Fruit fly (Drosophila melanogaster) whole organism, embryonic: ENCODE results near the gene Plap.

Source experiments
- Atf6 ChIP-seq: fragments of 200-800 bp; sonication (Bioruptor generic); IDR thresholded peaks from 2 replicates; pipeline ENCODE4 v1.3.6; 2022; ENCODE audit warnings: missing biosample characterization, missing genetic modification characterization
- Awh ChIP-seq: fragments of 200-800 bp; sonication (Bioruptor generic); IDR thresholded peaks from 2 replicates; pipeline ENCODE4, ENCODE4 v1.3.6; 2022; ENCODE audit warnings: missing biosample characterization, missing genetic modification characterization
- Blimp-1 ChIP-seq: fragments of 200-800 bp; sonication (Bioruptor generic); optimal IDR thresholded peaks from 3 replicates; lab custom pipeline; 2018; ENCODE audit warnings: missing biosample characterization, missing genetic modification characterization, mild to moderate bottlenecking, moderate library complexity, missing genetic modification reagents
- C15 ChIP-seq: fragments of 200-800 bp; sonication (Bioruptor generic); IDR thresholded peaks from 3 replicates; pipeline ENCODE4 v1.3.6; 2022; ENCODE audit warnings: missing biosample characterization, missing genetic modification characterization
- CG10267 ChIP-seq: fragments of 200-800 bp; sonication (Bioruptor generic); optimal IDR thresholded peaks from 2 replicates; lab custom pipeline; 2018; ENCODE audit warnings: missing biosample characterization, mild to moderate bottlenecking, missing genetic modification characterization, moderate library complexity
- CG10543 ChIP-seq: fragments of 200-800 bp; sonication (Bioruptor generic); optimal IDR thresholded peaks from 3 replicates; lab custom pipeline; 2017; ENCODE audit warnings: missing biosample characterization, mild to moderate bottlenecking, missing genetic modification characterization, moderate library complexity
- CG1233 ChIP-seq: fragments of 200-800 bp; sonication (Bioruptor generic); optimal IDR thresholded peaks from 4 replicates; lab custom pipeline; 2018; ENCODE audit warnings: missing biosample characterization, mild to moderate bottlenecking, missing genetic modification characterization
- CG12659 ChIP-seq: fragments of 200-800 bp; sonication (Bioruptor generic); optimal IDR thresholded peaks from 3 replicates; lab custom pipeline; 2017; ENCODE audit warnings: mild to moderate bottlenecking, missing biosample characterization, missing genetic modification reagents, missing genetic modification characterization
- CG1529 ChIP-seq: fragments of 200-800 bp; sonication (Bioruptor generic); optimal IDR thresholded peaks from 3 replicates; lab custom pipeline; 2018; ENCODE audit warnings: missing biosample characterization, missing genetic modification characterization
- CG17361 ChIP-seq: fragments of 200-800 bp; sonication (Bioruptor generic); IDR thresholded peaks from 3 replicates; pipeline ENCODE4 v1.3.6; 2022; ENCODE audit warnings: missing biosample characterization, missing genetic modification characterization
- CG17568 ChIP-seq: fragments of 200-800 bp; sonication (Bioruptor generic); optimal IDR thresholded peaks from 2 replicates; lab custom pipeline; 2018; ENCODE audit warnings: missing biosample characterization, mild to moderate bottlenecking, missing genetic modification characterization, moderate library complexity
- CG1832 ChIP-seq: fragments of 200-800 bp; sonication (Bioruptor generic); optimal IDR thresholded peaks from 2 replicates; lab custom pipeline; 2017; ENCODE audit warnings: missing biosample characterization, mild to moderate bottlenecking, missing genetic modification characterization, inconsistent platforms
- CG2199 ChIP-seq: fragments of 200-800 bp; sonication (Bioruptor generic); IDR thresholded peaks from 3 replicates; pipeline ENCODE4 v1.3.6; 2022; ENCODE audit warnings: missing biosample characterization, missing genetic modification characterization
- CG2889 ChIP-seq: fragments of 200-800 bp; sonication (Bioruptor generic); IDR thresholded peaks from 3 replicates; pipeline ENCODE4 v1.3.6; 2022; ENCODE audit warnings: missing biosample characterization, missing genetic modification characterization
- CG30431 ChIP-seq: fragments of 200-800 bp; sonication (Bioruptor generic); optimal IDR thresholded peaks from 2 replicates; lab custom pipeline; 2017; ENCODE audit warnings: missing biosample characterization, missing genetic modification characterization
- CG3163 ChIP-seq: fragments of 200-800 bp; sonication (Bioruptor generic); optimal IDR thresholded peaks from 3 replicates; lab custom pipeline; 2016; ENCODE audit warnings: missing biosample characterization, missing genetic modification characterization
- CG3847 ChIP-seq: fragments of 200-800 bp; sonication (Bioruptor generic); IDR thresholded peaks from 2 replicates; pipeline ENCODE4 v1.3.6; 2022; ENCODE audit warnings: missing biosample characterization, missing genetic modification characterization
- CG4282 ChIP-seq: fragments of 200-800 bp; sonication (Bioruptor generic); optimal IDR thresholded peaks from 2 replicates; lab custom pipeline; 2016; ENCODE audit warnings: missing biosample characterization, missing genetic modification characterization
- CG4707 ChIP-seq: fragments of 200-800 bp; sonication (Bioruptor generic); optimal IDR thresholded peaks from 2 replicates; lab custom pipeline; 2018; ENCODE audit warnings: missing biosample characterization, mild to moderate bottlenecking, missing genetic modification characterization, moderate library complexity
- CG6791 ChIP-seq: fragments of 200-800 bp; sonication (Bioruptor generic); IDR thresholded peaks from 3 replicates; pipeline ENCODE4 v1.3.6; 2022; ENCODE audit warnings: missing biosample characterization, missing genetic modification characterization; ENCODE audit not compliant: partially characterized antibody
- CG7372 ChIP-seq: fragments of 200-800 bp; sonication (Bioruptor generic); IDR thresholded peaks from 2 replicates; pipeline ENCODE4 v1.3.6; 2022; ENCODE audit warnings: missing biosample characterization, missing genetic modification characterization
- CG7987 ChIP-seq: fragments of 200-800 bp; sonication (Bioruptor generic); optimal IDR thresholded peaks from 2 replicates; lab custom pipeline; 2018; ENCODE audit warnings: missing biosample characterization, mild to moderate bottlenecking, missing genetic modification characterization, moderate library complexity
- CG8089 ChIP-seq: fragments of 200-800 bp; sonication (Bioruptor generic); optimal IDR thresholded peaks from 3 replicates; lab custom pipeline; 2016; ENCODE audit warnings: missing biosample characterization, missing genetic modification characterization
- CG8765 ChIP-seq: fragments of 200-800 bp; sonication (Bioruptor generic); IDR thresholded peaks from 2 replicates; pipeline ENCODE4 v1.3.6; 2022; ENCODE audit warnings: missing biosample characterization, missing genetic modification characterization
- Dll ChIP-seq: fragments of 200-800 bp; sonication (Bioruptor generic); IDR thresholded peaks from 4 replicates; pipeline ENCODE4 v1.3.6; 2022; ENCODE audit warnings: missing biosample characterization, missing genetic modification characterization; ENCODE audit not compliant: partially characterized antibody
- Doc2 ChIP-seq: fragments of 200-800 bp; sonication (Bioruptor generic); IDR thresholded peaks from 2 replicates; pipeline ENCODE4 v1.3.6; 2022; ENCODE audit warnings: missing biosample characterization, missing genetic modification characterization
- HLHmδ ChIP-seq: fragments of 200-800 bp; sonication (Bioruptor generic); optimal IDR thresholded peaks from 2 replicates; lab custom pipeline; 2018; ENCODE audit warnings: missing biosample characterization, mild to moderate bottlenecking, missing genetic modification characterization, moderate library complexity
- Hmx ChIP-seq: fragments of 200-800 bp; sonication (Bioruptor generic); optimal IDR thresholded peaks from 2 replicates; lab custom pipeline; 2016; ENCODE audit warnings: missing biosample characterization, missing genetic modification characterization
- Hr51 ChIP-seq, 2 experiments: fragments of 200-800 bp; sonication (Bioruptor generic); optimal IDR thresholded peaks; 2 replicates in 1 of 2; 3 replicates in 1 of 2; lab custom pipeline; 2016 to 2018; ENCODE audit warnings: missing biosample characterization in 2 of 2, missing genetic modification characterization in 2 of 2, mild to moderate bottlenecking in 1 of 2, moderate library complexity in 1 of 2
- Nf-YB ChIP-seq: fragments of 200-800 bp; sonication (Bioruptor generic); optimal IDR thresholded peaks from 3 replicates; lab custom pipeline; 2019; ENCODE audit warnings: missing biosample characterization, mild to moderate bottlenecking, missing genetic modification characterization, moderate library complexity
- PHDP ChIP-seq: fragments of 200-800 bp; sonication (Bioruptor generic); optimal IDR thresholded peaks from 3 replicates; lab custom pipeline; 2018; ENCODE audit warnings: missing biosample characterization, mild to moderate bottlenecking, missing genetic modification characterization, moderate library complexity
- Ptx1 ChIP-seq: fragments of 200-800 bp; sonication (Bioruptor generic); IDR thresholded peaks from 2 replicates; pipeline ENCODE4 v1.3.6; 2022; ENCODE audit warnings: missing biosample characterization, missing genetic modification characterization
- Six4 ChIP-seq: fragments of 200-800 bp; sonication (Bioruptor generic); optimal IDR thresholded peaks from 2 replicates; lab custom pipeline; 2016; ENCODE audit warnings: missing biosample characterization, missing genetic modification characterization
- dan ChIP-seq: fragments of 200-800 bp; sonication (Bioruptor generic); IDR thresholded peaks from 2 replicates; pipeline ENCODE4 v1.3.6; 2022; ENCODE audit warnings: missing biosample characterization, missing genetic modification characterization
- ken ChIP-seq: fragments of 200-800 bp; sonication (Bioruptor generic); IDR thresholded peaks from 3 replicates; pipeline ENCODE4 v1.3.6; 2022; ENCODE audit warnings: missing biosample characterization, missing genetic modification characterization
- kni ChIP-seq: fragments of 200-800 bp; sonication (Bioruptor generic); optimal IDR thresholded peaks from 3 replicates; lab custom pipeline; 2017; ENCODE audit warnings: mild to moderate bottlenecking, missing biosample characterization, missing genetic modification reagents, missing genetic modification characterization
- mld ChIP-seq: fragments of 200-800 bp; sonication (Bioruptor generic); IDR thresholded peaks from 3 replicates; pipeline ENCODE4 v1.3.6; 2022; ENCODE audit warnings: missing biosample characterization, missing genetic modification characterization; ENCODE audit not compliant: partially characterized antibody
- odd ChIP-seq: fragments of 200-800 bp; sonication (Bioruptor generic); optimal IDR thresholded peaks from 2 replicates; lab custom pipeline; 2017; ENCODE audit warnings: missing biosample characterization, mild to moderate bottlenecking, missing genetic modification characterization
- pita ChIP-seq: fragments of 200-800 bp; sonication (Bioruptor generic); optimal IDR thresholded peaks from 2 replicates; lab custom pipeline; 2017; ENCODE audit warnings: missing biosample characterization, mild to moderate bottlenecking, missing genetic modification characterization
- pros ChIP-seq: fragments of 200-800 bp; sonication (Bioruptor generic); optimal IDR thresholded peaks from 3 replicates; lab custom pipeline; 2019; ENCODE audit warnings: missing biosample characterization, mild to moderate bottlenecking, missing genetic modification characterization, moderate library complexity
- sc ChIP-seq, 3 experiments: fragments of >200 bp in 2 of 3; fragments of 200-800 bp in 1 of 3; sonication (Bioruptor generic) in 1 of 3; optimal IDR thresholded peaks; 2 replicates in 2 of 3; 3 replicates in 1 of 3; lab custom pipeline; 2017; ENCODE audit warnings: mild to moderate bottlenecking in 1 of 3, missing biosample characterization in 1 of 3, missing genetic modification characterization in 1 of 3, missing genetic modification reagents in 1 of 3
- schlank ChIP-seq: fragments of 200-800 bp; sonication (Bioruptor generic); optimal IDR thresholded peaks from 2 replicates; lab custom pipeline; 2018; ENCODE audit warnings: missing biosample characterization, mild to moderate bottlenecking, missing genetic modification characterization
- sens-2 ChIP-seq: fragments of 200-800 bp; sonication (Bioruptor generic); IDR thresholded peaks from 2 replicates; pipeline ENCODE4 v1.3.6; 2022; ENCODE audit warnings: missing biosample characterization, missing genetic modification characterization
- sim ChIP-seq: fragments of 200-800 bp; sonication (Bioruptor generic); IDR thresholded peaks from 2 replicates; pipeline ENCODE4 v1.3.6; 2022; ENCODE audit warnings: missing biosample characterization, missing genetic modification characterization
- so ChIP-seq: fragments of 200-800 bp; sonication (Bioruptor generic); IDR thresholded peaks from 3 replicates; pipeline ENCODE4 v1.3.6; 2022; ENCODE audit warnings: missing biosample characterization, missing genetic modification characterization
- tap ChIP-seq: fragments of 200-800 bp; optimal IDR thresholded peaks from 3 replicates; lab custom pipeline; 2019; ENCODE audit warnings: missing biosample characterization, mild to moderate bottlenecking, missing genetic modification characterization, moderate library complexity
- wdn ChIP-seq: fragments of 200-800 bp; sonication (Bioruptor generic); IDR thresholded peaks from 2 replicates; pipeline ENCODE4 v1.3.6; 2022; ENCODE audit warnings: missing biosample characterization, missing genetic modification characterization

Plap gene

dm6 chr2L:1128932-1129887 is 41.0 kb downstream of the Plap start, which contains the start of the genes Pino and TBC1D23 (continued):
- TF ChIP-seq pros (GFP tag; lab: Kevin White, UChicago) (no peak), wdn (no peak; the same call in 1 of the 2 replicates), CG12659 (GFP tag; lab: Kevin White, UChicago) (peak; percentile 76), Dll (GFP tag; lab: Robert Waterston, UW) (peak; percentile 84), CG7372 (GFP tag; lab: Robert Waterston, UW) (peak; percentile 61; the same call in 1 of the 2 replicates), CG6791 (GFP tag; lab: Robert Waterston, UW) (peak; percentile 56; the same call in 1 of the 3 replicates), mld (GFP tag; lab: Robert Waterston, UW) (no peak), CG2889 (no peak), CG17568 (GFP tag; lab: Kevin White, UChicago) (no peak), HLHmδ (no peak), schlank (tag; lab: Kevin White, UChicago) (no peak), Nf-YB (GFP tag; lab: Kevin White, UChicago) (peak; percentile 41), CG8765 (no peak; the same call in 1 of the 2 replicates), sim (GFP tag; lab: Robert Waterston, UW) (no peak), Atf6 (GFP tag; lab: Robert Waterston, UW) (0 out of 2 replicates have a peak, but pooled peaks have one; percentile 41), Six4 (peak; percentile 39), pita (no peak), Blimp-1 (peak; percentile 53), Ptx1 (GFP tag; lab: Robert Waterston, UW) (peak; percentile 84), CG1832 (GFP tag; lab: Kevin White, UChicago) (no peak), tap (tag; lab: Kevin White, UChicago) (peak; percentile 33), CG8089 (no peak), CG7987 (GFP tag; lab: Kevin White, UChicago) (no peak), ken (peak; percentile 72; the same call in 1 of the 3 replicates), odd (GFP tag; lab: Kevin White, UChicago) (peak; percentile 24), PHDP (tag; lab: Kevin White, UChicago) (peak; percentile 71), kni (GFP tag; lab: Kevin White, UChicago) (no peak), Awh (peak; percentile 55; the same call in 1 of the 2 replicates), Doc2 (GFP tag; lab: Robert Waterston, UW) (no peak), CG10543 (GFP tag; lab: Kevin White, UChicago) (peak; percentile 75), CG4282 (no peak), dan (GFP tag; lab: Robert Waterston, UW) (no peak), CG1233 (GFP tag; lab: Kevin White, UChicago) (peak; percentile 53), CG10267 (tag; lab: Kevin White, UChicago) (peak; percentile 67), CG17361 (GFP tag; lab: Robert Waterston, UW) (peak; percentile 85), so (GFP tag; lab: Robert Waterston, UW) (peak; percentile 69; the same call in 1 of the 3 replicates), CG1529 (GFP tag; lab: Kevin White, UChicago) (peak; percentile 30), CG2199 (no peak), sc (optimal IDR thresholded peaks at IDR 0.05; lab: Kevin White, UChicago) (no peak), sc (GFP tag; optimal IDR thresholded peaks at IDR 0.05; lab: Kevin White, UChicago) (peak; percentile 48), CG30431 (GFP tag; lab: Kevin White, UChicago) (peak; percentile 48), C15 (peak; percentile 36; the same call in 1 of the 3 replicates), CG3163 (GFP tag; lab: Kevin White, UChicago) (no peak), CG4707 (GFP tag; lab: Kevin White, UChicago) (no peak), Hmx (no peak), Hr51 (GFP tag; optimal IDR thresholded peaks at IDR 0.05; lab: Kevin White, UChicago) (peak; percentile 54 to 75), sens-2 (GFP tag; lab: Robert Waterston, UW) (no peak), CG3847 (GFP tag; lab: Robert Waterston, UW) (peak; percentile 65)
